Fruit fly (Drosophila melanogaster) whole organism, prepupa: ENCODE data around the gene dysc.

ENCODE experiments used
- Blimp-1 ChIP-seq: fragments of 200-800 bp; sonication (Bioruptor generic); optimal IDR thresholded peaks from 3 replicates; lab custom pipeline; 2017; ENCODE audit warnings: missing biosample characterization, missing genetic modification characterization, mild to moderate bottlenecking, moderate library complexity, missing genetic modification reagents
- CG10631 ChIP-seq: fragments of 200-800 bp; sonication (Bioruptor generic); optimal IDR thresholded peaks from 2 replicates; lab custom pipeline; 2016; ENCODE audit warnings: missing biosample characterization, missing genetic modification characterization
- CG11762 ChIP-seq: fragments of 200-800 bp; sonication (Bioruptor generic); optimal IDR thresholded peaks from 3 replicates; lab custom pipeline; 2016; ENCODE audit warnings: missing biosample characterization, missing genetic modification characterization; ENCODE audit not compliant: insufficient read depth
- CG15336 ChIP-seq: fragments of 200-800 bp; sonication (Bioruptor generic); IDR thresholded peaks from 2 replicates; pipeline ENCODE4 v1.3.6; 2022; ENCODE audit warnings: missing biosample characterization, missing genetic modification characterization
- CG1621 ChIP-seq: fragments of 200-800 bp; sonication (Bioruptor generic); optimal IDR thresholded peaks from 3 replicates; lab custom pipeline; 2018; ENCODE audit warnings: missing biosample characterization, mild to moderate bottlenecking, missing genetic modification characterization
- CG3032 ChIP-seq: fragments of 200-800 bp; optimal IDR thresholded peaks from 2 replicates; lab custom pipeline; 2019; ENCODE audit warnings: missing biosample characterization, mild to moderate bottlenecking, missing genetic modification characterization, moderate library complexity
- CG31627 ChIP-seq: fragments of 200-800 bp; sonication (Bioruptor generic); optimal IDR thresholded peaks from 3 replicates; lab custom pipeline; 2016; ENCODE audit warnings: missing biosample characterization, missing genetic modification characterization
- CG32006 ChIP-seq: fragments of 200-800 bp; sonication (Bioruptor generic); optimal IDR thresholded peaks from 3 replicates; lab custom pipeline; 2017; ENCODE audit warnings: missing biosample characterization, mild to moderate bottlenecking, missing genetic modification characterization
- CG34406 ChIP-seq: fragments of 200-800 bp; sonication (Bioruptor generic); optimal IDR thresholded peaks from 3 replicates; lab custom pipeline; 2016; ENCODE audit warnings: missing biosample characterization, missing genetic modification characterization
- CG3919 ChIP-seq: fragments of 200-800 bp; sonication (Bioruptor generic); optimal IDR thresholded peaks from 3 replicates; lab custom pipeline; 2016; ENCODE audit warnings: missing biosample characterization, missing genetic modification characterization
- CG4318 ChIP-seq: fragments of 200-800 bp; sonication (Bioruptor generic); optimal IDR thresholded peaks from 3 replicates; lab custom pipeline; 2017; ENCODE audit warnings: missing biosample characterization, mild to moderate bottlenecking, missing genetic modification characterization
- CG6276 ChIP-seq: fragments of 200-800 bp; sonication (Bioruptor generic); optimal IDR thresholded peaks from 2 replicates; lab custom pipeline; 2017; ENCODE audit warnings: missing biosample characterization, mild to moderate bottlenecking, missing genetic modification characterization
- CG6792 ChIP-seq: fragments of 200-800 bp; sonication (Bioruptor generic); optimal IDR thresholded peaks from 3 replicates; lab custom pipeline; 2016; ENCODE audit warnings: missing biosample characterization, missing genetic modification characterization
- CG6808 ChIP-seq: fragments of 200-800 bp; sonication (Bioruptor generic); optimal IDR thresholded peaks from 3 replicates; lab custom pipeline; 2017; ENCODE audit warnings: missing biosample characterization, missing genetic modification characterization, mild to moderate bottlenecking, moderate library complexity, missing genetic modification reagents
- CG6854 ChIP-seq: fragments of 200-800 bp; sonication (Bioruptor generic); optimal IDR thresholded peaks from 2 replicates; lab custom pipeline; 2017; ENCODE audit warnings: missing biosample characterization, mild to moderate bottlenecking, missing genetic modification characterization
- CG8319 ChIP-seq: fragments of 200-800 bp; sonication (Bioruptor generic); optimal IDR thresholded peaks from 3 replicates; lab custom pipeline; 2016; ENCODE audit warnings: missing biosample characterization, missing genetic modification characterization
- CG8632 ChIP-seq: fragments of 200-800 bp; sonication (Bioruptor generic); optimal IDR thresholded peaks from 3 replicates; lab custom pipeline; 2016; ENCODE audit warnings: missing biosample characterization, missing genetic modification characterization
- CG9139 ChIP-seq: fragments of 200-800 bp; sonication (Bioruptor generic); optimal IDR thresholded peaks from 3 replicates; lab custom pipeline; 2017; ENCODE audit warnings: missing biosample characterization, mild to moderate bottlenecking, missing genetic modification characterization
- Eip75B ChIP-seq: fragments of 200-800 bp; sonication (Bioruptor generic); optimal IDR thresholded peaks from 3 replicates; lab custom pipeline; 2016; ENCODE audit warnings: missing biosample characterization, missing genetic modification characterization
- Eip78C ChIP-seq: fragments of 200-800 bp; sonication (Bioruptor generic); peaks from one replicate; lab custom pipeline; 2016; ENCODE audit warnings: missing biosample characterization, missing genetic modification characterization
- Eip93F ChIP-seq: fragments of 200-800 bp; sonication (Bioruptor generic); optimal IDR thresholded peaks from 2 replicates; lab custom pipeline; 2016; ENCODE audit warnings: missing biosample characterization, mild to moderate bottlenecking, missing genetic modification characterization
- Ets21C ChIP-seq: fragments of 200-800 bp; sonication (Bioruptor generic); optimal IDR thresholded peaks from 3 replicates; lab custom pipeline; 2016; ENCODE audit warnings: missing biosample characterization, missing genetic modification characterization
- Ets96B ChIP-seq: fragments of 200-800 bp; optimal IDR thresholded peaks from 2 replicates; lab custom pipeline; 2019; ENCODE audit warnings: missing biosample characterization, mild to moderate bottlenecking, missing genetic modification characterization, moderate library complexity
- Hr4 ChIP-seq: fragments of 200-800 bp; sonication (Bioruptor generic); optimal IDR thresholded peaks from 3 replicates; lab custom pipeline; 2016; ENCODE audit warnings: missing biosample characterization, missing genetic modification characterization
- Lpt ChIP-seq: fragments of 200-800 bp; sonication (Bioruptor generic); optimal IDR thresholded peaks from 3 replicates; lab custom pipeline; 2016; ENCODE audit warnings: missing biosample characterization, missing genetic modification characterization
- OdsH ChIP-seq: fragments of 200-800 bp; sonication (Bioruptor generic); optimal IDR thresholded peaks from 3 replicates; lab custom pipeline; 2016; ENCODE audit warnings: missing biosample characterization, missing genetic modification characterization
- Sox102F ChIP-seq: fragments of 200-800 bp; sonication (Bioruptor generic); optimal IDR thresholded peaks from 2 replicates; lab custom pipeline; 2016; ENCODE audit warnings: missing biosample characterization, mild to moderate bottlenecking, missing genetic modification characterization
- Sox15 ChIP-seq: fragments of 200-800 bp; sonication (Bioruptor generic); optimal IDR thresholded peaks from 3 replicates; lab custom pipeline; 2016; ENCODE audit warnings: missing biosample characterization, missing genetic modification characterization
- achi ChIP-seq: fragments of 200-800 bp; sonication (Bioruptor generic); optimal IDR thresholded peaks from 3 replicates; lab custom pipeline; 2016; ENCODE audit warnings: missing biosample characterization, missing genetic modification characterization
- dac ChIP-seq: fragments of 200-800 bp; sonication (Bioruptor generic); optimal IDR thresholded peaks from 2 replicates; lab custom pipeline; 2017; ENCODE audit warnings: missing biosample characterization, mild to moderate bottlenecking, missing genetic modification characterization
- dsx ChIP-seq: fragments of 200-800 bp; optimal IDR thresholded peaks from 3 replicates; lab custom pipeline; 2019; ENCODE audit warnings: missing biosample characterization, mild to moderate bottlenecking, missing genetic modification characterization, moderate library complexity; ENCODE audit not compliant: poor library complexity, severe bottlenecking
- eg ChIP-seq: fragments of 200-800 bp; sonication (Bioruptor generic); IDR thresholded peaks from 3 replicates; pipeline ENCODE4 v1.3.6; 2022; ENCODE audit warnings: missing biosample characterization, missing genetic modification characterization
- esn ChIP-seq: fragments of 200-800 bp; sonication (Bioruptor generic); optimal IDR thresholded peaks from 2 replicates; lab custom pipeline; 2016; ENCODE audit warnings: missing biosample characterization, mild to moderate bottlenecking, missing genetic modification characterization, moderate library complexity
- fd59A ChIP-seq: fragments of 200-800 bp; sonication (Bioruptor generic); optimal IDR thresholded peaks from 2 replicates; lab custom pipeline; 2017; ENCODE audit warnings: missing biosample characterization, mild to moderate bottlenecking, missing genetic modification characterization, missing genetic modification reagents
- fd85E ChIP-seq: fragments of 200-800 bp; sonication (Bioruptor generic); optimal IDR thresholded peaks from 3 replicates; lab custom pipeline; 2016; ENCODE audit warnings: missing biosample characterization, missing genetic modification characterization
- fkh ChIP-seq: fragments of 200-800 bp; sonication (Bioruptor generic); optimal IDR thresholded peaks from 3 replicates; lab custom pipeline; 2017; ENCODE audit warnings: missing biosample characterization, mild to moderate bottlenecking, missing genetic modification characterization, moderate library complexity
- spab ChIP-seq: fragments of 200-800 bp; sonication (Bioruptor generic); optimal IDR thresholded peaks from 2 replicates; lab custom pipeline; 2017; ENCODE audit warnings: missing biosample characterization, mild to moderate bottlenecking, missing genetic modification characterization, missing genetic modification reagents
- ss ChIP-seq, 2 experiments: fragments of 200-800 bp; sonication (Bioruptor generic); optimal IDR thresholded peaks; 2 replicates in 1 of 2; 3 replicates in 1 of 2; lab custom pipeline; 2017 to 2018; ENCODE audit warnings: mild to moderate bottlenecking in 2 of 2, missing biosample characterization in 2 of 2, missing genetic modification characterization in 2 of 2, moderate library complexity in 1 of 2
- topi ChIP-seq: fragments of 200-800 bp; sonication (Bioruptor generic); optimal IDR thresholded peaks from 3 replicates; lab custom pipeline; 2016; ENCODE audit warnings: missing biosample characterization, missing genetic modification characterization
- vri ChIP-seq: fragments of 200-800 bp; sonication (Bioruptor generic); optimal IDR thresholded peaks from 3 replicates; lab custom pipeline; 2016; ENCODE audit warnings: missing biosample characterization, mild to moderate bottlenecking, missing genetic modification characterization

Gene dysc

dm6 chr3L:13903186-13904020 is at the start of gene dysc:
dysc (minus strand) TSS chr3L:13903236.
- TF ChIP-seq OdsH (GFP tag; lab: Kevin White, UChicago) (no peak), ss (GFP tag; optimal IDR thresholded peaks at IDR 0.05; lab: Kevin White, UChicago) (no peak), CG10631 (peak; percentile 2), fd85E (GFP tag; lab: Kevin White, UChicago) (no peak), CG1621 (tag; lab: Kevin White, UChicago) (no peak), CG6792 (GFP tag; lab: Kevin White, UChicago) (no peak), Eip75B (GFP tag; lab: Kevin White, UChicago) (no peak), CG11762 (GFP tag; lab: Kevin White, UChicago) (no peak), CG31627 (GFP tag; lab: Kevin White, UChicago) (no peak), CG4318 (GFP tag; lab: Kevin White, UChicago) (no peak), CG8632 (GFP tag; lab: Kevin White, UChicago) (peak; percentile 4), vri (GFP tag; lab: Kevin White, UChicago) (no peak), Hr4 (no peak), CG6808 (GFP tag; lab: Kevin White, UChicago) (no peak), esn (GFP tag; lab: Kevin White, UChicago) (peak; percentile 8), Eip93F (GFP tag; lab: Kevin White, UChicago) (no peak), CG3032 (tag; lab: Kevin White, UChicago) (peak; percentile 21), dsx (peak; percentile 16), CG6276 (GFP tag; lab: Kevin White, UChicago) (no peak), spab (GFP tag; lab: Kevin White, UChicago) (no peak), CG9139 (GFP tag; lab: Kevin White, UChicago) (no peak), CG15336 (GFP tag; lab: Robert Waterston, UW) (0 out of 2 replicates have a peak, but pooled peaks have one; percentile 18), dac (GFP tag; lab: Kevin White, UChicago) (no peak), CG8319 (GFP tag; lab: Kevin White, UChicago) (no peak), Ets96B (tag; lab: Kevin White, UChicago) (peak; percentile 42), achi (GFP tag; lab: Kevin White, UChicago) (peak; percentile 15), CG32006 (peak; percentile 6)

- TF ChIP-seq achi (GFP tag; lab: Kevin White, UChicago) = no peak
- peak; percentile 96 for TF ChIP-seq vri (GFP tag; lab: Kevin White, UChicago)
- peak; percentile 80 for TF ChIP-seq Eip93F (GFP tag; lab: Kevin White, UChicago)
- TF ChIP-seq esn (GFP tag; lab: Kevin White, UChicago) = peak; percentile 8
- TF ChIP-seq Eip78C (GFP tag; lab: Kevin White, UChicago) = peak; percentile 38
Observed at dm6 chr3L:13952484-13953048, 49.5 kb upstream of the dysc start.

dm6 chr3L:13951564-13951963 is 48.5 kb upstream of the dysc start:
- TF ChIP-seq CG34406 (GFP tag; lab: Kevin White, UChicago) = no peak
- TF ChIP-seq Sox102F = no peak
- peak; percentile 59 for TF ChIP-seq vri (GFP tag; lab: Kevin White, UChicago)
- TF ChIP-seq Ets96B (tag; lab: Kevin White, UChicago) = no peak
- TF ChIP-seq fkh (GFP tag; lab: Kevin White, UChicago) = peak; percentile 7

dm6 chr3L:13949440-13950066 is 46.5 kb upstream of the dysc start:
- TF ChIP-seq Ets21C (GFP tag; lab: Kevin White, UChicago) (no peak), Eip75B (GFP tag; lab: Kevin White, UChicago) (peak; percentile 26), CG9139 (GFP tag; lab: Kevin White, UChicago) (no peak), CG11762 (GFP tag; lab: Kevin White, UChicago) (no peak), CG3919 (GFP tag; lab: Kevin White, UChicago) (peak; percentile 49), CG8319 (GFP tag; lab: Kevin White, UChicago) (no peak), eg (no peak; the same call in none of the 3 replicates), Lpt (GFP tag; lab: Kevin White, UChicago) (no peak), spab (GFP tag; lab: Kevin White, UChicago) (no peak), topi (GFP tag; lab: Kevin White, UChicago) (peak; percentile 2), Sox15 (no peak), fkh (GFP tag; lab: Kevin White, UChicago) (peak; percentile 28), Eip93F (GFP tag; lab: Kevin White, UChicago) (no peak), CG6854 (GFP tag; lab: Kevin White, UChicago) (no peak), Eip78C (GFP tag; lab: Kevin White, UChicago) (peak; percentile 80), fd59A (no peak), CG32006 (peak; percentile 34), Blimp-1 (GFP tag; lab: Kevin White, UChicago) (no peak)
